Worm (Caenorhabditis elegans): ENCODE data around the gene R04B5.1.

DNA sequence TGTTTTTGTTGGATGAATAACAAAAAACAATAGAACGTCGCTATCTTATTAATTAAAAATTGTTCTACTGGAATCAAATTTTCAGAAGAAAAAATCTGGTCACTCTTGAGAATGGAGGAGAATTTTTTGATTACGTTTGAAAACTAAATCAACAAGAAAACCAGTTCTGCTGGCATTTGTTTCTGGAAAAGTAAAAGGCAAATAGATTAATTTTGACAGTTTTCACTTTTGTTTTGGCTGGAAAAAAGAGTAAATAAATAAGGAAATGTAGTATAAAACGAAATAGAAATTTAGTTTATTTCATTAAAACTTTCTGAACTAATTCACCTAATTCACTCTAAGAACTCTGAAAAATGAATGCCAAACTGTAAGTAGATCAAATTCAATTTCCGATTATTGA, 13.9 kb downstream of the R04B5.1 start, which contains the start of gene fipr-13:
- no peak for TF ChIP-seq hmg-4 (GFP tag; optimal IDR thresholded peaks at IDR 0.05)
- TF ChIP-seq ceh-36 (tag; optimal IDR thresholded peaks at IDR 0.05), result no peak
- no peak for TF ChIP-seq pes-1 (GFP tag; IDR thresholded peaks at IDR 0.05)
- TF ChIP-seq hmbx-1 (tag; optimal IDR thresholded peaks at IDR 0.05), result no peak
- TF ChIP-seq B0310.2 (tag; optimal IDR thresholded peaks at IDR 0.05), result no peak
- TF ChIP-seq ama-1 (optimal IDR thresholded peaks at IDR 0.05), result no peak
- TF ChIP-seq hnd-1 (tag; optimal IDR thresholded peaks at IDR 0.05), result no peak
- no peak for TF ChIP-seq tra-4 (tag; optimal IDR thresholded peaks at IDR 0.05)
- no peak for TF ChIP-seq flt-1 (GFP tag; IDR thresholded peaks at IDR 0.05)
- TF ChIP-seq tbx-37 (GFP tag; conservative IDR thresholded peaks at IDR 0.05), result no peak
- no peak for TF ChIP-seq tbx-11 (GFP tag; IDR thresholded peaks at IDR 0.05)
- no peak for TF ChIP-seq ets-7 (tag; optimal IDR thresholded peaks at IDR 0.05)
- TF ChIP-seq sea-1 (GFP tag; conservative IDR thresholded peaks at IDR 0.05), result no peak
- TF ChIP-seq ceh-13 (GFP tag; optimal IDR thresholded peaks at IDR 0.05), result no peak
